Worm (Caenorhabditis elegans) whole organism, young adult: ENCODE measurements around the gene T22B2.2.
A peak's percentile ranks its signal among the peaks of the same experiment; 100 is the strongest.

Experiments used
- B0261.1 ChIP-seq: sonication (generic microtip); optimal IDR thresholded peaks from 2 replicates; lab custom pipeline; 2016; ENCODE audit warnings: mild to moderate bottlenecking, missing genetic modification characterization, moderate library complexity, missing compliant biosample characterization
- F23B12.7 ChIP-seq: sonication (generic microtip); optimal IDR thresholded peaks from 2 replicates; lab custom pipeline; 2017; ENCODE audit warnings: missing genetic modification characterization, mild to moderate bottlenecking, missing compliant biosample characterization, antibody characterized with exemption, moderate library complexity; ENCODE audit not compliant: insufficient read depth
- F52B5.7 ChIP-seq: sonication (generic microtip); optimal IDR thresholded peaks from 2 replicates; lab custom pipeline; 2016; ENCODE audit warnings: mild to moderate bottlenecking, missing genetic modification characterization, missing compliant biosample characterization
- F57A8.1 ChIP-seq: fragments of 200-800 bp; sonication (Bioruptor generic); optimal IDR thresholded peaks from 2 replicates; lab custom pipeline; 2018; ENCODE audit warnings: mild to moderate bottlenecking, missing genetic modification characterization, moderate library complexity, missing compliant biosample characterization
- F57C9.4 ChIP-seq: sonication (generic microtip); optimal IDR thresholded peaks from 2 replicates; lab custom pipeline; 2017; ENCODE audit warnings: mild to moderate bottlenecking, missing genetic modification characterization, missing compliant biosample characterization
- Y53F4B.3 ChIP-seq: fragments of 200-800 bp; sonication (Bioruptor generic); IDR thresholded peaks from 2 replicates; pipeline ENCODE4 v1.3.6; 2022; ENCODE audit warnings: missing genetic modification reagents, missing genetic modification characterization, missing compliant biosample characterization
- Y53G8AR.9 ChIP-seq: fragments of 200-800 bp; sonication (Bioruptor generic); conservative IDR thresholded peaks from 2 replicates; pipeline ENCODE4 v1.3.6; 2022; ENCODE audit warnings: missing genetic modification reagents, missing genetic modification characterization, missing compliant biosample characterization
- Y56A3A.18 ChIP-seq: fragments of 200-800 bp; sonication (Bioruptor generic); IDR thresholded peaks from 2 replicates; pipeline ENCODE4 v1.3.6; 2022; ENCODE audit warnings: missing genetic modification reagents, missing genetic modification characterization, missing compliant biosample characterization
- Y79H2A.3 ChIP-seq: fragments of 200-800 bp; sonication (Bioruptor generic); conservative IDR thresholded peaks from 2 replicates; pipeline ENCODE4 v1.3.6; 2022; ENCODE audit warnings: missing genetic modification reagents, missing genetic modification characterization, missing compliant biosample characterization
- akir-1 ChIP-seq: fragments of 200-800 bp; sonication (Bioruptor generic); optimal IDR thresholded peaks from 2 replicates; lab custom pipeline; 2018; ENCODE audit warnings: mild to moderate bottlenecking, missing genetic modification characterization, moderate library complexity, missing compliant biosample characterization
- ama-1 ChIP-seq, 3 experiments: fragments of 150-350 bp in 1 of 3; sonication (generic microtip) in 2 of 3; optimal IDR thresholded peaks; 2 replicates each; lab custom pipeline; 2014 to 2018; ENCODE audit warnings: missing biosample characterization in 2 of 3, missing genetic modification characterization in 2 of 3, missing genetic modification reagents in 2 of 3
- aptf-2 ChIP-seq: fragments of 200-800 bp; sonication (Bioruptor generic); conservative IDR thresholded peaks from 2 replicates; pipeline ENCODE4 v1.3.6; 2022; ENCODE audit warnings: missing genetic modification reagents, missing genetic modification characterization, missing compliant biosample characterization
- aptf-3 ChIP-seq: fragments of 200-800 bp; sonication (Bioruptor generic); IDR thresholded peaks from 2 replicates; pipeline ENCODE4 v1.3.6; 2022; ENCODE audit warnings: missing genetic modification characterization, missing compliant biosample characterization
- bed-2 ChIP-seq: fragments of 200-800 bp; sonication (Bioruptor generic); IDR thresholded peaks from 2 replicates; pipeline ENCODE4 v1.3.6; 2022; ENCODE audit warnings: missing genetic modification reagents, missing genetic modification characterization, missing compliant biosample characterization
- cebp-1 ChIP-seq, 2 experiments: fragments of 200-800 bp in 1 of 2; sonication (Bioruptor generic) in 1 of 2; sonication (generic microtip) in 1 of 2; IDR thresholded peaks in 1 of 2; optimal IDR thresholded peaks in 1 of 2; 2 replicates each; pipeline versions ENCODE4 v1.3.6 to Lab custom; 2017 to 2022; ENCODE audit warnings: missing compliant biosample characterization in 2 of 2, missing genetic modification characterization in 2 of 2, mild to moderate bottlenecking in 1 of 2, missing genetic modification reagents in 1 of 2, moderate library complexity in 1 of 2
- ceh-27 ChIP-seq: fragments of 200-800 bp; sonication (Bioruptor generic); optimal IDR thresholded peaks from 2 replicates; lab custom pipeline; 2018; ENCODE audit warnings: mild to moderate bottlenecking, missing genetic modification characterization, moderate library complexity, missing compliant biosample characterization
- chd-7 ChIP-seq: sonication (generic microtip); optimal IDR thresholded peaks from 2 replicates; lab custom pipeline; 2016; ENCODE audit warnings: mild to moderate bottlenecking, missing genetic modification characterization, moderate library complexity, missing compliant biosample characterization
- egl-18 ChIP-seq: fragments of 200-800 bp; sonication (Bioruptor generic); IDR thresholded peaks from 2 replicates; pipeline ENCODE4 v1.3.6; 2022; ENCODE audit warnings: missing genetic modification reagents, missing genetic modification characterization, missing compliant biosample characterization
- egl-44 ChIP-seq: fragments of 200-800 bp; sonication (Bioruptor generic); IDR thresholded peaks from 2 replicates; pipeline ENCODE4 v1.3.6; 2022; ENCODE audit warnings: missing genetic modification reagents, missing genetic modification characterization, missing compliant biosample characterization
- ekl-4 ChIP-seq: fragments of 200-800 bp; sonication (Bioruptor generic); IDR thresholded peaks from 2 replicates; pipeline ENCODE4 v1.3.6; 2022; ENCODE audit warnings: missing genetic modification reagents, missing genetic modification characterization, missing compliant biosample characterization
- fkh-3 ChIP-seq: sonication (generic microtip); optimal IDR thresholded peaks from 2 replicates; lab custom pipeline; 2016; ENCODE audit warnings: mild to moderate bottlenecking, missing genetic modification characterization, missing compliant biosample characterization
- gei-17 ChIP-seq: fragments of 200-800 bp; sonication (Bioruptor generic); optimal IDR thresholded peaks from 2 replicates; lab custom pipeline; 2018; ENCODE audit warnings: mild to moderate bottlenecking, missing genetic modification characterization, missing compliant biosample characterization
- him-1 ChIP-seq: sonication (generic microtip); optimal IDR thresholded peaks from 2 replicates; lab custom pipeline; 2016; ENCODE audit warnings: missing genotype, missing genetic modification reagents, missing genetic modification characterization, missing compliant biosample characterization
- hlh-12 ChIP-seq: sonication (generic microtip); optimal IDR thresholded peaks from 2 replicates; lab custom pipeline; 2016; ENCODE audit warnings: missing genetic modification characterization, missing compliant biosample characterization
- hrde-1 ChIP-seq: sonication (generic microtip); optimal IDR thresholded peaks from 2 replicates; lab custom pipeline; 2016; ENCODE audit warnings: missing genetic modification characterization, mild to moderate bottlenecking, missing compliant biosample characterization, moderate library complexity, missing genotype, missing genetic modification reagents, borderline replicate concordance
- let-607 ChIP-seq, 2 experiments: fragments of 200-800 bp in 1 of 2; sonication (Bioruptor generic) in 1 of 2; sonication (generic microtip) in 1 of 2; optimal IDR thresholded peaks; 2 replicates each; lab custom pipeline; 2016 to 2018; ENCODE audit warnings: mild to moderate bottlenecking in 2 of 2, missing compliant biosample characterization in 2 of 2, missing genetic modification characterization in 2 of 2, moderate library complexity in 2 of 2, missing genotype in 1 of 2
- lin-26 ChIP-seq: fragments of 200-800 bp; sonication (Bioruptor generic); IDR thresholded peaks from 2 replicates; pipeline ENCODE4 v1.3.6; 2022; ENCODE audit warnings: missing genetic modification reagents, missing genetic modification characterization, missing compliant biosample characterization
- lir-1 ChIP-seq: fragments of 200-800 bp; sonication (Bioruptor generic); conservative IDR thresholded peaks from 2 replicates; pipeline ENCODE4 v1.3.6; 2022; ENCODE audit warnings: missing genetic modification reagents, missing genetic modification characterization, missing compliant biosample characterization
- madf-3 ChIP-seq: fragments of 200-800 bp; sonication (Bioruptor generic); IDR thresholded peaks from 2 replicates; pipeline ENCODE4 v1.3.6; 2022; ENCODE audit warnings: missing genetic modification reagents, missing genetic modification characterization, missing compliant biosample characterization
- nfyb-1 ChIP-seq: fragments of 200-800 bp; sonication (Bioruptor generic); IDR thresholded peaks from 2 replicates; pipeline ENCODE4 v1.3.6; 2022; ENCODE audit warnings: missing genetic modification reagents, missing genetic modification characterization, missing compliant biosample characterization
- nhr-120 ChIP-seq: fragments of 200-800 bp; sonication (Bioruptor generic); IDR thresholded peaks from 2 replicates; pipeline ENCODE4 v1.3.6; 2022; ENCODE audit warnings: missing genetic modification characterization, missing compliant biosample characterization
- nhr-80 ChIP-seq: sonication (generic microtip); optimal IDR thresholded peaks from 2 replicates; lab custom pipeline; 2016; ENCODE audit warnings: missing genetic modification characterization, missing compliant biosample characterization
- pbrm-1 ChIP-seq: fragments of 200-800 bp; sonication (Bioruptor generic); IDR thresholded peaks from 2 replicates; pipeline ENCODE4 v1.3.6; 2022; ENCODE audit warnings: missing genetic modification reagents, missing genetic modification characterization, missing compliant biosample characterization
- rcor-1 ChIP-seq: fragments of 200-800 bp; sonication (Bioruptor generic); IDR thresholded peaks from 2 replicates; pipeline ENCODE4 v1.3.6; 2022; ENCODE audit warnings: missing genetic modification reagents, missing genetic modification characterization, missing compliant biosample characterization
- repo-1 ChIP-seq: sonication (generic microtip); optimal IDR thresholded peaks from 2 replicates; lab custom pipeline; 2017; ENCODE audit warnings: mild to moderate bottlenecking, missing genetic modification characterization, missing compliant biosample characterization
- sea-2 ChIP-seq: fragments of 200-800 bp; sonication (Bioruptor generic); IDR thresholded peaks from 2 replicates; pipeline ENCODE4 v1.3.6; 2022; ENCODE audit warnings: missing genetic modification characterization, missing compliant biosample characterization
- snpc-1.3 ChIP-seq: sonication (generic microtip); optimal IDR thresholded peaks from 2 replicates; lab custom pipeline; 2017; ENCODE audit warnings: missing genetic modification characterization, mild to moderate bottlenecking, missing compliant biosample characterization, antibody characterized with exemption, moderate library complexity, missing genotype, missing genetic modification reagents; ENCODE audit not compliant: insufficient read depth
- tbx-9 ChIP-seq: sonication (generic microtip); optimal IDR thresholded peaks from 2 replicates; lab custom pipeline; 2016; ENCODE audit warnings: borderline replicate concordance, missing genetic modification characterization, inconsistent platforms, missing compliant biosample characterization
- zfh-2 ChIP-seq: fragments of 200-800 bp; sonication (Bioruptor generic); conservative IDR thresholded peaks from 2 replicates; pipeline ENCODE4 v1.3.6; 2022; ENCODE audit warnings: missing genetic modification reagents, missing genetic modification characterization, missing compliant biosample characterization
- ztf-18 ChIP-seq: sonication (generic microtip); optimal IDR thresholded peaks from 2 replicates; lab custom pipeline; 2016; ENCODE audit warnings: missing genotype, mild to moderate bottlenecking, missing genetic modification characterization, missing compliant biosample characterization
- ztf-25 ChIP-seq: fragments of 200-800 bp; sonication (Bioruptor generic); IDR thresholded peaks from 2 replicates; pipeline ENCODE4 v1.3.6; 2022; ENCODE audit warnings: missing genetic modification reagents, missing genetic modification characterization, missing compliant biosample characterization

The T22B2.2 gene

DNA sequence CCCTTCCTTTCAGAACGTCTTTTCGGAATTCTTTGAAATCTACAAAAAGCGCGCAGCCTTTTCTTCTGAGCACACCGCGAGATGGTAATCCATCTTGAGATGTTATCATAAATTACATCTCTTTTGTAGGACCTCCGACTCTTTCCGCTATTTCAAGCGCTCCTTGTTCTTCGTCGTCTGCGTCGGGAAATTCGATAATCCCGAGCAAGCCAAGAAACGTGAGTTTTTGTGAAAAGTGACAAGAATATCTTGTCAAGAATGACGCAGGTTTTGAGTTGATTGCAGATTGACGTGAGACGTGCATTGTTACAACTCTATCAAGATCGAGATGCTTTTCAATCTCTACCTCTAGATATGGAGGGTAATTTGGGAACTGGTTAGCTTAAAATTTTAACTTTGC lies 40.1 kb downstream of the T22B2.2 start:
- TF ChIP-seq akir-1 (GFP tag; lab: Kevin White, UChicago) (no peak), Y53F4B.3 (no peak), egl-44 (GFP tag; lab: Robert Waterston, UW) (no peak), hlh-12 (tag; lab: Kevin White, UChicago) (no peak), hrde-1 (tag; lab: Kevin White, UChicago) (no peak), tbx-9 (no peak), F57C9.4 (tag; lab: Kevin White, UChicago) (no peak), fkh-3 (tag; lab: Kevin White, UChicago) (no peak), him-1 (no peak), lir-1 (GFP tag; lab: Robert Waterston, UW) (no peak), ekl-4 (GFP tag; lab: Robert Waterston, UW) (no peak), ztf-18 (tag; lab: Kevin White, UChicago) (no peak), aptf-3 (GFP tag; lab: Robert Waterston, UW) (no peak), aptf-2 (no peak), rcor-1 (GFP tag; lab: Robert Waterston, UW) (no peak), F57A8.1 (GFP tag; lab: Kevin White, UChicago) (no peak), ztf-25 (GFP tag; lab: Robert Waterston, UW) (no peak), sea-2 (GFP tag; lab: Robert Waterston, UW) (no peak)

DNA sequence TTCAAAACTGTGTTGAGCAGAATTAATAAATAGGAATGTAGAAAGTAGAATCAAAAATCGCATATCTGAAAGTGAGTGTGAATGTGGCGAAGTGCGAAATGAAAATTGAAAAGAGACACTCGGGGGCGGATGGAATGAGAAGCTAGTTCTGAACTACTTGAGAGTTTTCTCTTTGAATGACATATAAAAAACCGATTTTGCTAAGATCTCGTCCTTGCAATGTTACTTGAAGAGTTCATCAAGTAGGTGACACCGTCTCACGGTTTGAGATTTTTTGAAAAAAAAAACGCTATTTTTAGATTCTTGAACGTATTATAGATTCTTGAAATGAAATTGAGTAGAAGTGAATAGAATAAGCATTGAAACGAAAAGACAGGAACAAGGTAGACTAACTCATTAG lies 46.1 kb downstream of the T22B2.2 start, which contains the start of gene C16B8.2:
TSS of gene C16B8.2 (minus strand) at position 101 of the 400 bp plus-strand sequence.
- no peak for TF ChIP-seq chd-7 (tag; lab: Kevin White, UChicago)
- TF ChIP-seq nhr-120 (GFP tag; lab: Robert Waterston, UW), result no peak
- no peak for TF ChIP-seq B0261.1 (tag; lab: Kevin White, UChicago)
- TF ChIP-seq ceh-27 (GFP tag; lab: Kevin White, UChicago), result no peak
- no peak for TF ChIP-seq lir-1 (GFP tag; lab: Robert Waterston, UW)
- no peak for TF ChIP-seq gei-17 (GFP tag; lab: Kevin White, UChicago)
- TF ChIP-seq F52B5.7 (tag; lab: Kevin White, UChicago), result no peak
- no peak for TF ChIP-seq snpc-1.3 (tag; lab: Kevin White, UChicago)
- TF ChIP-seq Y79H2A.3 (GFP tag; lab: Robert Waterston, UW), result no peak
- TF ChIP-seq, all 124 proteins: peak for 0

DNA sequence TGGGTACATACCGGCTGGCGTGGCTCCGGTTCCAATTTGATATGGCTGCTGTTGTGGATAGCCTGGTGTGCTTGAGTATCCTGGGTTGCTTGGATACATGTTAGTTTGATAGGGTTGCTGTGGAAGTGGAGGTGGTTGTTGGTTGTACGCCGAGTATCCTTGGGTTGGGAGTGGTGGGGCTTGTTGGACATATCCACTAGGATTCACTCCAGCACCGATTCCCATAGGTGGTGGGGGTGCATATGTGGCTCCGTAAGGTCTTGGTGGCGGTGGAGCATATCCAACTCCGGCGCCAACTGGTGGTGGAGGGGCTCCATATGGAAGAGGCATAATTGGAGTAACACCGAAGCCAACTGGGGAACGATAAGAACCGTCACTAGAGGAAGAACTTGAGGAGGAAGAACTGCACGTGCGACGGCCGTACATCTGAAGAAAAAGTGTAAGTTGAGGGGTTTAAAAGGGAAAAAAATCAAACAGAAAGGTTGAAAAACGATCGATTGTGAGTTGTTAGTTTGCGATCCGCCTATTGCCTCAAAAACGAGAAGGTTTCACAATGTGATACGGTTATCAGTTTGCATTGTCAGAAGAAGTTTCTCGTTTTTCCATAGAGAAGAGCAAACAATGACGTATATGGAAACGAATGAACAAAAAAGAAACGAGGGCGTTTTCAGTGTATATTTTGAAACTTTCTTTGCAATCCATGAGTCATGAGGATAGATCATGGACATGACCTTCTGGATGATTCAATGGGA lies 48.2 kb downstream of the T22B2.2 start, which contains the start of gene C16B8.3:
TSS of gene C16B8.3 (minus strand) at position 426 of the 752 bp plus-strand sequence.
- TF ChIP-seq madf-3 (GFP tag; lab: Robert Waterston, UW) (0 out of 2 replicates have a peak, but pooled peaks have one; percentile 48), lin-26 (0 out of 2 replicates have a peak, but pooled peaks have one; percentile 19), cebp-1 (GFP tag; IDR thresholded peaks at IDR 0.05; lab: Robert Waterston, UW) (no peak), cebp-1 (tag; optimal IDR thresholded peaks at IDR 0.05; lab: Kevin White, UChicago) (peak; percentile 57), ama-1 (optimal IDR thresholded peaks at IDR 0.05; lab: Kevin White, UChicago) (no peak), ama-1 (GFP tag; optimal IDR thresholded peaks at IDR 0.05; lab: Kevin White, UChicago) (no peak), ztf-18 (tag; lab: Kevin White, UChicago) (no peak), nhr-80 (tag; lab: Kevin White, UChicago) (peak; percentile 69), ekl-4 (GFP tag; lab: Robert Waterston, UW) (0 out of 2 replicates have a peak, but pooled peaks have one; percentile 44), Y53G8AR.9 (GFP tag; lab: Robert Waterston, UW) (0 out of 2 replicates have a peak, but pooled peaks have one; percentile 45), Y56A3A.18 (GFP tag; lab: Robert Waterston, UW) (0 out of 2 replicates have a peak, but pooled peaks have one; percentile 14), repo-1 (tag; lab: Kevin White, UChicago) (peak; percentile 6), nfyb-1 (GFP tag; lab: Robert Waterston, UW) (peak; percentile 42; the same call in 1 of the 2 replicates), bed-2 (no peak), egl-18 (GFP tag; lab: Robert Waterston, UW) (no peak), zfh-2 (GFP tag; lab: Robert Waterston, UW) (peak; percentile 58), let-607 (tag; optimal IDR thresholded peaks at IDR 0.05; lab: Kevin White, UChicago) (peak in 1 of 2 experiments; percentile 32), pbrm-1 (GFP tag; lab: Robert Waterston, UW) (0 out of 2 replicates have a peak, but pooled peaks have one; percentile 9), F23B12.7 (tag; lab: Kevin White, UChicago) (peak; percentile 62)
